Fruit fly (Drosophila melanogaster) whole organism, pupa: ENCODE measurements around the gene CG15754.

ENCODE experiments used
- CG10348 ChIP-seq: fragments of 200-800 bp; sonication (Bioruptor generic); IDR thresholded peaks from 2 replicates; pipeline ENCODE4 v1.3.6; 2022; ENCODE audit warnings: missing biosample characterization, missing genetic modification characterization
- CG12605 ChIP-seq: fragments of 200-800 bp; sonication (Bioruptor generic); IDR thresholded peaks from 2 replicates; pipeline ENCODE4 v1.3.6; 2022; ENCODE audit warnings: missing biosample characterization, missing genetic modification characterization
- CG13204 ChIP-seq: fragments of 200-800 bp; sonication (Bioruptor generic); optimal IDR thresholded peaks from 2 replicates; lab custom pipeline; 2018; ENCODE audit warnings: missing biosample characterization, mild to moderate bottlenecking, missing genetic modification characterization, moderate library complexity
- CG14655 ChIP-seq: fragments of 200-800 bp; sonication (Bioruptor generic); optimal IDR thresholded peaks from 3 replicates; lab custom pipeline; 2017; ENCODE audit warnings: mild to moderate bottlenecking, missing biosample characterization, missing genetic modification reagents, missing genetic modification characterization
- CG15710 ChIP-seq: fragments of 200-800 bp; sonication (Bioruptor generic); optimal IDR thresholded peaks from 2 replicates; lab custom pipeline; 2018; ENCODE audit warnings: missing biosample characterization, mild to moderate bottlenecking, missing genetic modification characterization, moderate library complexity
- CG17806 ChIP-seq: fragments of 200-800 bp; sonication (Bioruptor generic); optimal IDR thresholded peaks from 2 replicates; lab custom pipeline; 2018; ENCODE audit warnings: missing biosample characterization, mild to moderate bottlenecking, missing genetic modification characterization, moderate library complexity
- CG32121 ChIP-seq: fragments of 200-800 bp; sonication (Bioruptor generic); IDR thresholded peaks from 2 replicates; pipeline ENCODE4 v1.3.6; 2022; ENCODE audit warnings: missing biosample characterization, missing genetic modification characterization
- CG34367 ChIP-seq: fragments of 200-800 bp; sonication (Bioruptor generic); optimal IDR thresholded peaks from 2 replicates; lab custom pipeline; 2018; ENCODE audit warnings: missing biosample characterization, mild to moderate bottlenecking, missing genetic modification characterization
- CG4496 ChIP-seq: fragments of 200-800 bp; sonication (Bioruptor generic); IDR thresholded peaks from 3 replicates; pipeline ENCODE4 v1.3.6; 2022; ENCODE audit warnings: missing biosample characterization, missing genetic modification characterization
- CG8159 ChIP-seq: fragments of 200-800 bp; sonication (Bioruptor generic); optimal IDR thresholded peaks from 3 replicates; lab custom pipeline; 2018; ENCODE audit warnings: missing biosample characterization, mild to moderate bottlenecking, missing genetic modification characterization, moderate library complexity
- CG8301 ChIP-seq: fragments of 200-800 bp; sonication (Bioruptor generic); optimal IDR thresholded peaks from 2 replicates; lab custom pipeline; 2018; ENCODE audit warnings: missing biosample characterization, mild to moderate bottlenecking, missing genetic modification characterization
- CG9948 ChIP-seq: fragments of 200-800 bp; sonication (Bioruptor generic); optimal IDR thresholded peaks from 2 replicates; lab custom pipeline; 2018; ENCODE audit warnings: missing biosample characterization, mild to moderate bottlenecking, missing genetic modification characterization, moderate library complexity
- D1 ChIP-seq: fragments of 200-800 bp; sonication (Bioruptor generic); optimal IDR thresholded peaks from 2 replicates; lab custom pipeline; 2018; ENCODE audit warnings: missing biosample characterization, mild to moderate bottlenecking, missing genetic modification characterization, moderate library complexity
- EcR ChIP-seq: fragments of 200-800 bp; sonication (Bioruptor generic); optimal IDR thresholded peaks from 3 replicates; lab custom pipeline; 2019; ENCODE audit warnings: missing biosample characterization, missing genetic modification characterization, mild to moderate bottlenecking, moderate library complexity, missing genetic modification reagents
- Ets98B ChIP-seq: fragments of 200-800 bp; sonication (Bioruptor generic); IDR thresholded peaks from 2 replicates; pipeline ENCODE4 v1.3.6; 2022; ENCODE audit warnings: missing biosample characterization, missing genetic modification characterization
- Pif1A ChIP-seq: fragments of 200-800 bp; sonication (Bioruptor generic); optimal IDR thresholded peaks from 3 replicates; lab custom pipeline; 2016; ENCODE audit warnings: missing biosample characterization, missing genetic modification characterization
- Pif1B ChIP-seq: fragments of 200-800 bp; sonication (Bioruptor generic); optimal IDR thresholded peaks from 3 replicates; lab custom pipeline; 2016; ENCODE audit warnings: missing biosample characterization, missing genetic modification characterization
- Snoo ChIP-seq: fragments of 200-800 bp; sonication (Bioruptor generic); optimal IDR thresholded peaks from 3 replicates; lab custom pipeline; 2017; ENCODE audit warnings: missing biosample characterization, mild to moderate bottlenecking, missing genetic modification characterization, inconsistent platforms
- fd96Ca ChIP-seq: fragments of 200-800 bp; sonication (Bioruptor generic); IDR thresholded peaks from 3 replicates; pipeline ENCODE4 v1.3.6; 2022; ENCODE audit warnings: missing biosample characterization, missing genetic modification characterization
- gl ChIP-seq: fragments of 200-800 bp; sonication (Bioruptor generic); optimal IDR thresholded peaks from 2 replicates; lab custom pipeline; 2018; ENCODE audit warnings: missing biosample characterization, mild to moderate bottlenecking, missing genetic modification characterization
- rn ChIP-seq: fragments of 200-800 bp; sonication (Bioruptor generic); IDR thresholded peaks from 2 replicates; pipeline ENCODE4 v1.3.6; 2022; ENCODE audit warnings: missing biosample characterization, missing genetic modification characterization

CG15754 gene

dm6 chrX:13527706-13528105, at the start of gene CG15754:
Gene CG15754 (plus strand): TSS chrX:13528006.
- no peak for TF ChIP-seq Pif1A (GFP tag; lab: Kevin White, UChicago)
- TF ChIP-seq CG12605 (GFP tag; lab: Robert Waterston, UW) = no peak
- TF ChIP-seq CG14655 (GFP tag; lab: Kevin White, UChicago) = no peak
- TF ChIP-seq Ets98B (GFP tag; lab: Robert Waterston, UW) = no peak
- no peak for TF ChIP-seq CG8159 (tag; lab: Kevin White, UChicago)
- no peak for TF ChIP-seq D1 (tag; lab: Kevin White, UChicago)
- TF ChIP-seq CG17806 (tag; lab: Kevin White, UChicago) = no peak
- no peak for TF ChIP-seq CG32121 (GFP tag; lab: Robert Waterston, UW)
- no peak for TF ChIP-seq rn
- no peak for TF ChIP-seq CG13204
- TF ChIP-seq CG8301 = no peak
- TF ChIP-seq CG4496 = no peak

- TF ChIP-seq Pif1B = no peak
- TF ChIP-seq Pif1A (GFP tag; lab: Kevin White, UChicago) = no peak
- TF ChIP-seq CG13204 = no peak
- no peak for TF ChIP-seq CG8301
- TF ChIP-seq rn = no peak
- no peak for TF ChIP-seq gl (tag; lab: Kevin White, UChicago)
- no peak for TF ChIP-seq D1 (tag; lab: Kevin White, UChicago)
- no peak for TF ChIP-seq CG14655 (GFP tag; lab: Kevin White, UChicago)
- no peak for TF ChIP-seq CG12605 (GFP tag; lab: Robert Waterston, UW)
- no peak for TF ChIP-seq Ets98B (GFP tag; lab: Robert Waterston, UW)
- TF ChIP-seq CG4496 = no peak
Measured at dm6 chrX:13478994-13479393, 48.8 kb upstream of the CG15754 start.

dm6 chrX:13529673-13530072, 1.9 kb downstream of the CG15754 start:
- TF ChIP-seq CG15710 (no peak), Ets98B (GFP tag; lab: Robert Waterston, UW) (0 out of 2 replicates have a peak, but pooled peaks have one; percentile 8), D1 (tag; lab: Kevin White, UChicago) (no peak), rn (no peak), Snoo (tag; lab: Kevin White, UChicago) (peak; percentile 29), CG14655 (GFP tag; lab: Kevin White, UChicago) (peak; percentile 0)

- TF ChIP-seq EcR (GFP tag; lab: Kevin White, UChicago) (no peak), CG15710 (no peak)
Measured at dm6 chrX:13530199-13530788, 2.5 kb downstream of the CG15754 start, which contains the start of gene CG44428. Gene CG44428 (minus strand): TSS chrX:13530249.

dm6 chrX:13534100-13534499, 6.3 kb downstream of the CG15754 start, which contains the start of gene CG15756:
Gene CG15756 (plus strand): TSS chrX:13534400.
- TF ChIP-seq CG8159 (tag; lab: Kevin White, UChicago) (no peak), CG4496 (no peak), EcR (GFP tag; lab: Kevin White, UChicago) (no peak), CG15710 (no peak), gl (tag; lab: Kevin White, UChicago) (no peak), rn (no peak), CG17806 (tag; lab: Kevin White, UChicago) (no peak), fd96Ca (GFP tag; lab: Robert Waterston, UW) (no peak), Pif1A (GFP tag; lab: Kevin White, UChicago) (no peak), CG14655 (GFP tag; lab: Kevin White, UChicago) (no peak), CG13204 (no peak), Pif1B (no peak), Snoo (tag; lab: Kevin White, UChicago) (no peak), CG10348 (GFP tag; lab: Robert Waterston, UW) (no peak), D1 (tag; lab: Kevin White, UChicago) (no peak), Ets98B (GFP tag; lab: Robert Waterston, UW) (no peak), CG12605 (GFP tag; lab: Robert Waterston, UW) (no peak), CG32121 (GFP tag; lab: Robert Waterston, UW) (no peak)

dm6 chrX:13536776-13537175, 9.0 kb downstream of the CG15754 start:
- TF ChIP-seq CG32121 (GFP tag; lab: Robert Waterston, UW) (no peak), CG8159 (tag; lab: Kevin White, UChicago) (peak; percentile 41), CG15710 (peak; percentile 39), CG17806 (tag; lab: Kevin White, UChicago) (peak; percentile 20), CG34367 (tag; lab: Kevin White, UChicago) (peak; percentile 5), CG9948 (peak; percentile 15), Pif1B (no peak), CG14655 (GFP tag; lab: Kevin White, UChicago) (peak; percentile 11)

dm6 chrX:13539448-13539847, 11.6 kb downstream of the CG15754 start:
- TF ChIP-seq Ets98B (GFP tag; lab: Robert Waterston, UW) (no peak), Pif1A (GFP tag; lab: Kevin White, UChicago) (no peak), CG8159 (tag; lab: Kevin White, UChicago) (peak; percentile 1), CG34367 (tag; lab: Kevin White, UChicago) (peak; percentile 9), CG32121 (GFP tag; lab: Robert Waterston, UW) (no peak), fd96Ca (GFP tag; lab: Robert Waterston, UW) (no peak), EcR (GFP tag; lab: Kevin White, UChicago) (no peak), CG8301 (no peak), CG4496 (no peak), CG13204 (no peak), CG10348 (GFP tag; lab: Robert Waterston, UW) (no peak), gl (tag; lab: Kevin White, UChicago) (no peak), CG17806 (tag; lab: Kevin White, UChicago) (peak; percentile 26), CG14655 (GFP tag; lab: Kevin White, UChicago) (peak; percentile 25), Snoo (tag; lab: Kevin White, UChicago) (no peak), CG15710 (no peak), D1 (tag; lab: Kevin White, UChicago) (no peak), CG12605 (GFP tag; lab: Robert Waterston, UW) (no peak), CG9948 (peak; percentile 24), rn (no peak), Pif1B (no peak)
